Fruit fly (Drosophila melanogaster) whole organism, embryonic: ENCODE data around the gene CG31792.

Source experiments
- Atf-2 ChIP-seq: fragments of 200-800 bp; sonication (Bioruptor generic); optimal IDR thresholded peaks from 2 replicates; lab custom pipeline; 2016; ENCODE audit warnings: missing biosample characterization, missing genetic modification characterization
- CG10431 ChIP-seq: fragments of 200-800 bp; sonication (Bioruptor generic); optimal IDR thresholded peaks from 3 replicates; lab custom pipeline; 2018; ENCODE audit warnings: missing biosample characterization, mild to moderate bottlenecking, missing genetic modification characterization
- CG1832 ChIP-seq: fragments of 200-800 bp; sonication (Bioruptor generic); optimal IDR thresholded peaks from 2 replicates; lab custom pipeline; 2017; ENCODE audit warnings: missing biosample characterization, mild to moderate bottlenecking, missing genetic modification characterization, inconsistent platforms
- CG34224 ChIP-seq: fragments of 200-800 bp; sonication (Bioruptor generic); IDR thresholded peaks from 3 replicates; pipeline ENCODE4 v1.3.6; 2022; ENCODE audit warnings: missing biosample characterization, missing genetic modification characterization; ENCODE audit not compliant: partially characterized antibody
- Hr3 ChIP-seq: fragments of 200-800 bp; sonication (Bioruptor generic); optimal IDR thresholded peaks from 3 replicates; lab custom pipeline; 2016; ENCODE audit warnings: missing biosample characterization, missing genetic modification characterization
- Six4 ChIP-seq: fragments of 200-800 bp; sonication (Bioruptor generic); optimal IDR thresholded peaks from 2 replicates; lab custom pipeline; 2016; ENCODE audit warnings: missing biosample characterization, missing genetic modification characterization
- jing ChIP-seq: fragments of 200-800 bp; sonication (Bioruptor generic); optimal IDR thresholded peaks from 2 replicates; lab custom pipeline; 2018; ENCODE audit warnings: missing biosample characterization, mild to moderate bottlenecking, missing genetic modification characterization
- schlank ChIP-seq: fragments of 200-800 bp; sonication (Bioruptor generic); optimal IDR thresholded peaks from 2 replicates; lab custom pipeline; 2018; ENCODE audit warnings: missing biosample characterization, mild to moderate bottlenecking, missing genetic modification characterization

DNA sequence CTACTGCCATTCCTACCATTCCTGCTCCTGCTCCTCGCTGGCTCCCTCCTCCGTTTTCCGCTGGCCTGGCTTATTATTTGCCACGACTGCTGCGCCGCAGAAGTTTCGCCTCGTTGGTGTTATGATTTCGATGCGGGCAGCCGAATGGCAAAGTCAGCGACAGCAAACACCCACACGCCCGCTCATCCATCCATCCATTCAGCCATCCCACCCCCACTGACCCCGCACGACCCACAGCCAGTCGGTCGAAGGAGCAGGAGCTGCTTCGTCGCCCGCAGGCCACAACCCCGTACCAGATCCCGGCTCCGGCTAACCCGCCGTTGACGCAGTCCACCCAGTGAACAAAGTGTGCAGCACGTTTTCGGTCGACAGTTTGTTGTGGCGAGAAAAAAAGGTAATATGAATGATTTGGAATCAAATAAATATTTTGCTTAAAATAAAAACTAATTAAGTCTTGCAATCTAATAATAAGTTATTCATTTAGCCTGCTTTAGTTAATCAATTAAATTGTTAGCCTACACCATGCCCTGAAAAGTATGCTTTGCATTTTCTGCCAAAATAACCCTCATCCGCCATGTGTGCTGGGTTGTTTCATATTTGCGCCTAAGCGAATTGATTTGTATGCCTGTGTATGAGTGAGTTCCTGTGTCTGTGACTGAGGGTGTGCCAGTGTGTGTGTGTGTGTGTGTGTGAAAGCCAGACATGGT is 29.4 kb downstream of the CG31792 start:
- TF ChIP-seq Atf-2 (GFP tag; lab: Kevin White, UChicago) (no peak), Six4 (GFP tag; lab: Kevin White, UChicago) (no peak), Hr3 (GFP tag; lab: Kevin White, UChicago) (no peak), CG10431 (no peak), CG1832 (GFP tag; lab: Kevin White, UChicago) (no peak), CG34224 (GFP tag; lab: Robert Waterston, UW) (no peak), jing (GFP tag; lab: Kevin White, UChicago) (no peak), schlank (tag; lab: Kevin White, UChicago) (peak; percentile 57)
